Worm (Caenorhabditis elegans): ENCODE measurements around the gene C14C6.8.

ce11 chrV:597823-598222 is 44.9 kb upstream of the C14C6.8 start:
- TF ChIP-seq unc-62 (GFP tag; optimal IDR thresholded peaks at IDR 0.05) (no peak), snpc-4 (tag; optimal IDR thresholded peaks at IDR 0.05) (no peak), nhr-28 (tag; optimal IDR thresholded peaks at IDR 0.05) (no peak)
